Worm (Caenorhabditis elegans) whole organism, L3 larva: ENCODE measurements around the gene Y55F3BR.1.
"Not testable (repeated sequence)": the region's sequence is repeated elsewhere in the genome, so short reads cannot be mapped to it uniquely, and the experiment has no call there.

ENCODE experiments used
- R02D3.7 ChIP-seq: fragments of 150-350 bp; optimal IDR thresholded peaks from 2 replicates; lab custom pipeline; 2014; ENCODE audit warnings: missing biosample characterization, missing genetic modification characterization
- elt-1 ChIP-seq: fragments of 150-350 bp; optimal IDR thresholded peaks from 2 replicates; lab custom pipeline; 2014; ENCODE audit warnings: missing biosample characterization, missing genetic modification characterization
- mml-1 ChIP-seq: fragments of 150-350 bp; sonication (generic microtip); optimal IDR thresholded peaks from 3 replicates; lab custom pipeline; 2014; ENCODE audit warnings: missing biosample characterization, missing genetic modification characterization
- nhr-11 ChIP-seq: fragments of 150-350 bp; optimal IDR thresholded peaks from 2 replicates; lab custom pipeline; 2014; ENCODE audit warnings: missing biosample characterization, missing genetic modification characterization
- nhr-12 ChIP-seq: fragments of 150-350 bp; optimal IDR thresholded peaks from 2 replicates; lab custom pipeline; 2014; ENCODE audit warnings: missing biosample characterization, missing genetic modification characterization
- nhr-77 ChIP-seq: fragments of 150-350 bp; optimal IDR thresholded peaks from 2 replicates; lab custom pipeline; 2014; ENCODE audit warnings: missing biosample characterization, missing genetic modification characterization
- ztf-4 ChIP-seq: fragments of 150-350 bp; optimal IDR thresholded peaks from 2 replicates; lab custom pipeline; 2014; ENCODE audit warnings: missing biosample characterization, missing genetic modification characterization

DNA sequence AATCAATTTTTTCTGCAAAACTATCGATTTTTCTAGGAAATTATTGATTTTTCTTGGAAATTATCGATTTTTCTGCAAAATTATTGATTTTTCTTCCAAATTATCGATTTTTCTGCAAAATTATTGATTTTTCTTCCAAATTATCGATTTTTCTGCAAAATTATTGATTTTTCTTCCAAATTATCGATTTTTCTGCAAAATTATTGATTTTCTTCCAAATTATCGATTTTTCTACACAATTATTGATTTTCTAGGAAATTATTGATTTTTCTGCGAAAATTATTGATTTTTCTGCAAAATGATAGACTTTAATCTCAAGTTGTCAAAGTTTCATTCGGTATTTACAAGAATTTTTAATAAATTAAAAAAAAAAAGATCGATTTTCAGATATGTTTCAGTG, 25.6 kb upstream of the Y55F3BR.1 start:
- not testable (repeated sequence) for TF ChIP-seq elt-1 (tag; lab: Kevin White, UChicago); nhr-11 (tag; lab: Kevin White, UChicago); R02D3.7; mml-1 (tag; lab: Kevin White, UChicago); ztf-4 (tag; lab: Kevin White, UChicago); nhr-12; nhr-77 (tag; lab: Kevin White, UChicago)
